Worm (Caenorhabditis elegans) whole organism, late embryonic: ENCODE measurements around the gene tag-321.

ENCODE experiments used
- C38D4.7 ChIP-seq: fragments of 200-800 bp; sonication (Bioruptor generic); optimal IDR thresholded peaks from 2 replicates; lab custom pipeline; 2018; ENCODE audit warnings: mild to moderate bottlenecking, missing genetic modification characterization, moderate library complexity, missing compliant biosample characterization
- K02D7.2 ChIP-seq: sonication (generic microtip); optimal IDR thresholded peaks from 2 replicates; lab custom pipeline; 2017; ENCODE audit warnings: mild to moderate bottlenecking, missing genetic modification characterization, missing compliant biosample characterization
- T23F11.4 ChIP-seq: fragments of 200-800 bp; sonication (Bioruptor generic); optimal IDR thresholded peaks from 2 replicates; lab custom pipeline; 2018; ENCODE audit warnings: mild to moderate bottlenecking, missing genetic modification characterization, missing compliant biosample characterization
- ahr-1 ChIP-seq: sonication (generic microtip); optimal IDR thresholded peaks from 2 replicates; lab custom pipeline; 2016; ENCODE audit warnings: missing genetic modification characterization, missing compliant biosample characterization
- ama-1 ChIP-seq: fragments of 150-350 bp; optimal IDR thresholded peaks from 2 replicates; lab custom pipeline; 2014
- ceh-18 ChIP-seq: sonication (generic microtip); optimal IDR thresholded peaks from 2 replicates; lab custom pipeline; 2016; ENCODE audit warnings: missing genetic modification characterization, missing compliant biosample characterization
- ceh-24 ChIP-seq: sonication (generic microtip); optimal IDR thresholded peaks from 2 replicates; lab custom pipeline; 2016; ENCODE audit warnings: mild to moderate bottlenecking, missing genetic modification characterization, missing compliant biosample characterization
- ceh-30 ChIP-seq: fragments of 150-350 bp; optimal IDR thresholded peaks from 2 replicates; lab custom pipeline; 2014; ENCODE audit warnings: missing biosample characterization, missing genetic modification characterization
- ceh-31 ChIP-seq: sonication (generic microtip); optimal IDR thresholded peaks from 2 replicates; lab custom pipeline; 2016; ENCODE audit warnings: missing genetic modification characterization, missing compliant biosample characterization
- ceh-34 ChIP-seq: sonication (generic microtip); optimal IDR thresholded peaks from 2 replicates; lab custom pipeline; 2016; ENCODE audit warnings: mild to moderate bottlenecking, missing genetic modification characterization, missing compliant biosample characterization
- che-1 ChIP-seq: sonication (generic microtip); optimal IDR thresholded peaks from 2 replicates; lab custom pipeline; 2016; ENCODE audit warnings: mild to moderate bottlenecking, missing genetic modification characterization, missing compliant biosample characterization
- dmd-4 ChIP-seq: sonication (generic microtip); optimal IDR thresholded peaks from 2 replicates; lab custom pipeline; 2016; ENCODE audit warnings: borderline replicate concordance, missing genetic modification characterization, missing compliant biosample characterization
- dve-1 ChIP-seq: sonication (generic microtip); optimal IDR thresholded peaks from 2 replicates; lab custom pipeline; 2017; ENCODE audit warnings: antibody characterized with exemption, mild to moderate bottlenecking, missing genetic modification characterization, missing compliant biosample characterization
- elt-4 ChIP-seq: sonication (generic microtip); optimal IDR thresholded peaks from 2 replicates; lab custom pipeline; 2016; ENCODE audit warnings: missing genetic modification characterization, missing compliant biosample characterization
- eyg-1 ChIP-seq: sonication (generic microtip); optimal IDR thresholded peaks from 2 replicates; lab custom pipeline; 2016; ENCODE audit warnings: missing genotype, missing genetic modification characterization, missing compliant biosample characterization
- hlh-13 ChIP-seq: fragments of 200-800 bp; sonication (Bioruptor generic); optimal IDR thresholded peaks from 2 replicates; lab custom pipeline; 2018; ENCODE audit warnings: mild to moderate bottlenecking, missing genetic modification characterization, missing compliant biosample characterization
- hlh-8 ChIP-seq: sonication (generic microtip); optimal IDR thresholded peaks from 2 replicates; lab custom pipeline; 2016; ENCODE audit warnings: missing genotype, missing genetic modification characterization, missing compliant biosample characterization
- lin-11 ChIP-seq: fragments of 200-800 bp; sonication (Bioruptor generic); optimal IDR thresholded peaks from 2 replicates; lab custom pipeline; 2018; ENCODE audit warnings: mild to moderate bottlenecking, missing genetic modification characterization, missing compliant biosample characterization
- mec-3 ChIP-seq: sonication (generic microtip); optimal IDR thresholded peaks from 2 replicates; lab custom pipeline; 2016; ENCODE audit warnings: borderline replicate concordance, missing genetic modification characterization, missing compliant biosample characterization
- nfya-1 ChIP-seq: sonication (generic microtip); optimal IDR thresholded peaks from 2 replicates; lab custom pipeline; 2017; ENCODE audit warnings: missing genetic modification characterization, mild to moderate bottlenecking, missing compliant biosample characterization, antibody characterized with exemption, moderate library complexity
- nhr-232 ChIP-seq: sonication (generic microtip); optimal IDR thresholded peaks from 2 replicates; lab custom pipeline; 2016; ENCODE audit warnings: missing genetic modification characterization, missing compliant biosample characterization
- npax-4 ChIP-seq: sonication (generic microtip); optimal IDR thresholded peaks from 2 replicates; lab custom pipeline; 2016; ENCODE audit warnings: missing genetic modification characterization, missing compliant biosample characterization
- odd-2 ChIP-seq: sonication (generic microtip); optimal IDR thresholded peaks from 2 replicates; lab custom pipeline; 2017; ENCODE audit warnings: antibody characterized with exemption, mild to moderate bottlenecking, missing genetic modification characterization, missing compliant biosample characterization
- pag-3 ChIP-seq: sonication (generic microtip); optimal IDR thresholded peaks from 2 replicates; lab custom pipeline; 2016; ENCODE audit warnings: missing compliant biosample characterization, missing genetic modification characterization, borderline replicate concordance
- pat-9 ChIP-seq: fragments of 200-800 bp; sonication (Bioruptor generic); optimal IDR thresholded peaks from 2 replicates; lab custom pipeline; 2018; ENCODE audit warnings: mild to moderate bottlenecking, missing genetic modification characterization, moderate library complexity, missing compliant biosample characterization
- pha-2 ChIP-seq: sonication (generic microtip); optimal IDR thresholded peaks from 2 replicates; lab custom pipeline; 2017; ENCODE audit warnings: mild to moderate bottlenecking, missing genetic modification characterization, missing compliant biosample characterization
- pqm-1 ChIP-seq: sonication (generic microtip); optimal IDR thresholded peaks from 2 replicates; lab custom pipeline; 2016; ENCODE audit warnings: missing genetic modification characterization, missing compliant biosample characterization
- pros-1 ChIP-seq: fragments of 150-350 bp; optimal IDR thresholded peaks from 2 replicates; lab custom pipeline; 2014; ENCODE audit warnings: missing biosample characterization, missing genetic modification reagents, missing genetic modification characterization
- rnt-1 ChIP-seq: sonication (generic microtip); optimal IDR thresholded peaks from 2 replicates; lab custom pipeline; 2016; ENCODE audit warnings: missing genetic modification characterization, missing compliant biosample characterization
- sox-2 ChIP-seq: fragments of 200-800 bp; sonication (Bioruptor generic); IDR thresholded peaks from 2 replicates; pipeline ENCODE4 v1.3.6; 2022; ENCODE audit warnings: missing genetic modification reagents, missing genetic modification characterization, missing compliant biosample characterization
- sox-4 ChIP-seq: sonication (generic microtip); optimal IDR thresholded peaks from 2 replicates; lab custom pipeline; 2017; ENCODE audit warnings: mild to moderate bottlenecking, missing genetic modification characterization, inconsistent platforms, missing compliant biosample characterization
- tbx-2 ChIP-seq: sonication (generic microtip); optimal IDR thresholded peaks from 2 replicates; lab custom pipeline; 2016; ENCODE audit warnings: missing genetic modification characterization, missing compliant biosample characterization
- unc-3 ChIP-seq, 2 experiments: fragments of 200-800 bp in 1 of 2; sonication (Bioruptor generic) in 1 of 2; sonication (generic microtip) in 1 of 2; conservative IDR thresholded peaks in 1 of 2; optimal IDR thresholded peaks in 1 of 2; 2 replicates each; pipeline versions ENCODE4 v1.3.6 to Lab custom; 2016 to 2022; ENCODE audit warnings: missing compliant biosample characterization in 2 of 2, missing genetic modification characterization in 2 of 2, missing genetic modification reagents in 1 of 2

The tag-321 gene

DNA sequence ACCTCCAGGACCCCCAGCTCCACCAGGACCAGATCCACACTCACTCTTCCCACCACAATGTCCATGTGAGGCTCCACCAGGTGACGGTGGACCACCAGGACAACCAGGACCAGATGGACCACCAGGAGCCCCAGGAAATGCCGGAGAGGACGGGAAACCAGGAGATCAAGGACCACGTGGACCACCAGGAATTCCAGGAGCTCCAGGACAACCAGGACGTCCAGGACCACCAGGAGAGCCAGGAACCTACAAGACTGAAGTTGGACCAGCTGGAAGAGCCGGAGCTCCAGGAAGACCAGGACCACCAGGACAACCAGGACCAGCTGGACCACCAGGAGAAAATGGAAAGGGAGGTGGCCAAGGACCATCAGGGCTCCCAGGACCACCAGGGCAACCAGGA lies 29.5 kb downstream of the tag-321 start:
- no peak for TF ChIP-seq nhr-232 (tag; lab: Kevin White, UChicago)
- peak; percentile 56 for TF ChIP-seq mec-3 (tag; lab: Kevin White, UChicago)
- no peak for TF ChIP-seq T23F11.4 (GFP tag; lab: Kevin White, UChicago)
- no peak for TF ChIP-seq pat-9 (tag; lab: Kevin White, UChicago)

- no peak for TF ChIP-seq hlh-8 (tag; lab: Kevin White, UChicago)
- TF ChIP-seq sox-2: no peak
- TF ChIP-seq ceh-34 (tag; lab: Kevin White, UChicago): no peak
- TF ChIP-seq che-1 (tag; lab: Kevin White, UChicago): no peak
- no peak for TF ChIP-seq eyg-1 (tag; lab: Kevin White, UChicago)
- no peak for TF ChIP-seq pag-3 (tag; lab: Kevin White, UChicago)
- TF ChIP-seq npax-4 (tag; lab: Kevin White, UChicago): no peak
- TF ChIP-seq C38D4.7 (GFP tag; lab: Kevin White, UChicago): no peak
- no peak for TF ChIP-seq K02D7.2 (tag; lab: Kevin White, UChicago)
Observed at ce11 chrIV:7753108-7753507, 30.5 kb downstream of the tag-321 start, which contains the start of gene col-14. Gene col-14, plus strand, starts transcription at chrIV:7753408.

- TF ChIP-seq elt-4 (no peak), ceh-18 (tag; lab: Kevin White, UChicago) (no peak), tbx-2 (tag; lab: Kevin White, UChicago) (no peak), pros-1 (tag; lab: Kevin White, UChicago) (no peak), ceh-30 (tag; lab: Kevin White, UChicago) (no peak), nfya-1 (tag; lab: Kevin White, UChicago) (no peak), odd-2 (tag; lab: Kevin White, UChicago) (no peak), lin-11 (tag; lab: Kevin White, UChicago) (no peak), rnt-1 (tag; lab: Kevin White, UChicago) (no peak), pha-2 (tag; lab: Kevin White, UChicago) (no peak), ahr-1 (tag; lab: Kevin White, UChicago) (no peak), hlh-13 (GFP tag; lab: Kevin White, UChicago) (no peak), ama-1 (lab: Kevin White, UChicago) (no peak), ceh-31 (tag; lab: Kevin White, UChicago) (no peak), dve-1 (no peak)
- TF ChIP-seq, all 69 proteins: peak for 0
Observed at ce11 chrIV:7747838-7748237, 35.8 kb downstream of the tag-321 start, which contains the start of gene klo-1. Gene klo-1, minus strand, starts transcription at chrIV:7748225.

DNA sequence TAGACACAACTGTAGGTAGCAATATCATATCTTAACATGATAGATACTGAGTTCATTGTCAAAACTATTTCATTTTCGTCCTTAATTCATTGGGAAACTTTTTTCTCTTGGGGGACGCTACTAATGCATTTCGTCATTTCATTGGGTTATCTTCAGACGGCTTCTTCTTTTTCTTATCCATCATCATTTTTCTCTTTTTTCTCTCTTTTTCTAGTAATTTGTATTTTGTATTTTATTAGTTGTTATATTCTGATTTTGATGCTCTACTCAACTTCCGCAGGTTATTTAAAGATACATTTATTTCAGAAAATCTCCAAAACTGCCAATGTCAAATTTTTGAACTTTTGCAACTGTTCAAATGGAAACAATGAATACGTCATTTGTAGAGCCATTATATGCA lies 40.1 kb downstream of the tag-321 start, which contains the start of gene npr-35:
Gene npr-35 (plus strand): TSS at position 301 of the 400 bp plus-strand sequence.
- TF ChIP-seq sox-4 (tag; lab: Kevin White, UChicago) (no peak), nhr-232 (tag; lab: Kevin White, UChicago) (no peak), ceh-18 (tag; lab: Kevin White, UChicago) (no peak), dmd-4 (tag; lab: Kevin White, UChicago) (no peak), pha-2 (tag; lab: Kevin White, UChicago) (no peak), C38D4.7 (GFP tag; lab: Kevin White, UChicago) (no peak), pqm-1 (tag; lab: Kevin White, UChicago) (no peak), dve-1 (no peak), odd-2 (tag; lab: Kevin White, UChicago) (no peak), tbx-2 (tag; lab: Kevin White, UChicago) (no peak)

- TF ChIP-seq ceh-24 (tag; lab: Kevin White, UChicago) (no peak), unc-3 (GFP tag; conservative IDR thresholded peaks at IDR 0.05; lab: Robert Waterston, UW) (no peak), unc-3 (tag; optimal IDR thresholded peaks at IDR 0.05; lab: Kevin White, UChicago) (peak; percentile 2)
Observed at ce11 chrIV:7736616-7737015, 47.0 kb downstream of the tag-321 start.
